Fruit fly (Drosophila melanogaster) whole organism, embryonic: ENCODE data around the gene CG33502.
A peak's percentile ranks its signal among the peaks of the same experiment; 100 is the strongest.

ENCODE experiments used
- B-H2 ChIP-seq: fragments of 200-800 bp; sonication (Bioruptor generic); optimal IDR thresholded peaks from 2 replicates; lab custom pipeline; 2018; ENCODE audit warnings: missing biosample characterization, mild to moderate bottlenecking, missing genetic modification characterization
- CG10147 ChIP-seq: fragments of 200-800 bp; sonication (Bioruptor generic); optimal IDR thresholded peaks from 2 replicates; lab custom pipeline; 2019; ENCODE audit warnings: missing biosample characterization, mild to moderate bottlenecking, missing genetic modification characterization, moderate library complexity
- CG10431 ChIP-seq: fragments of 200-800 bp; sonication (Bioruptor generic); optimal IDR thresholded peaks from 3 replicates; lab custom pipeline; 2018; ENCODE audit warnings: missing biosample characterization, mild to moderate bottlenecking, missing genetic modification characterization
- CG10565 ChIP-seq: fragments of 200-800 bp; sonication (Bioruptor generic); optimal IDR thresholded peaks from 3 replicates; lab custom pipeline; 2016; ENCODE audit warnings: missing biosample characterization, mild to moderate bottlenecking, missing genetic modification characterization
- CG11456 ChIP-seq: fragments of 200-800 bp; sonication (Bioruptor generic); IDR thresholded peaks from 3 replicates; pipeline ENCODE4 v1.3.6; 2022; ENCODE audit warnings: missing biosample characterization, missing genetic modification characterization
- CG12391 ChIP-seq: fragments of 200-800 bp; sonication (Bioruptor generic); optimal IDR thresholded peaks from 3 replicates; lab custom pipeline; 2018; ENCODE audit warnings: missing biosample characterization, mild to moderate bottlenecking, missing genetic modification characterization, moderate library complexity
- CG12659 ChIP-seq: fragments of 200-800 bp; sonication (Bioruptor generic); optimal IDR thresholded peaks from 3 replicates; lab custom pipeline; 2017; ENCODE audit warnings: mild to moderate bottlenecking, missing biosample characterization, missing genetic modification reagents, missing genetic modification characterization
- CG13624 ChIP-seq: fragments of 200-800 bp; sonication (Bioruptor generic); optimal IDR thresholded peaks from 2 replicates; lab custom pipeline; 2016; ENCODE audit warnings: missing biosample characterization, missing genetic modification characterization
- CG15514 ChIP-seq: fragments of 200-800 bp; sonication (Bioruptor generic); optimal IDR thresholded peaks from 3 replicates; lab custom pipeline; 2017; ENCODE audit warnings: missing biosample characterization, missing genetic modification characterization, mild to moderate bottlenecking, moderate library complexity, missing genetic modification reagents
- CG17186 ChIP-seq: fragments of 200-800 bp; sonication (Bioruptor generic); optimal IDR thresholded peaks from 3 replicates; lab custom pipeline; 2017; ENCODE audit warnings: missing biosample characterization, missing genetic modification reagents, missing genetic modification characterization
- CG17359 ChIP-seq: fragments of 200-800 bp; sonication (Bioruptor generic); optimal IDR thresholded peaks from 3 replicates; lab custom pipeline; 2018; ENCODE audit warnings: missing biosample characterization, mild to moderate bottlenecking, missing genetic modification characterization, moderate library complexity
- CG18011 ChIP-seq: fragments of 200-800 bp; sonication (Bioruptor generic); optimal IDR thresholded peaks from 2 replicates; lab custom pipeline; 2017; ENCODE audit warnings: missing biosample characterization, missing genetic modification characterization, mild to moderate bottlenecking, moderate library complexity, missing genotype
- CG18599 ChIP-seq: fragments of 200-800 bp; sonication (Bioruptor generic); optimal IDR thresholded peaks from 3 replicates; lab custom pipeline; 2017; ENCODE audit warnings: missing biosample characterization, missing genetic modification characterization, mild to moderate bottlenecking, moderate library complexity, missing genetic modification reagents
- CG2199 ChIP-seq: fragments of 200-800 bp; sonication (Bioruptor generic); IDR thresholded peaks from 3 replicates; pipeline ENCODE4 v1.3.6; 2022; ENCODE audit warnings: missing biosample characterization, missing genetic modification characterization
- CG30020 ChIP-seq: fragments of 200-800 bp; optimal IDR thresholded peaks from 2 replicates; lab custom pipeline; 2019; ENCODE audit warnings: missing biosample characterization, mild to moderate bottlenecking, missing genetic modification characterization, moderate library complexity
- CG30403 ChIP-seq: fragments of 200-800 bp; sonication (Bioruptor generic); optimal IDR thresholded peaks from 3 replicates; lab custom pipeline; 2016; ENCODE audit warnings: missing biosample characterization, missing genetic modification characterization
- CG31365 ChIP-seq: fragments of 200-800 bp; sonication (Bioruptor generic); optimal IDR thresholded peaks from 2 replicates; lab custom pipeline; 2018; ENCODE audit warnings: missing biosample characterization, mild to moderate bottlenecking, missing genetic modification characterization
- CG4328 ChIP-seq: fragments of 200-800 bp; sonication (Bioruptor generic); optimal IDR thresholded peaks from 3 replicates; lab custom pipeline; 2017; ENCODE audit warnings: missing biosample characterization, missing genetic modification reagents, missing genetic modification characterization
- CG4360 ChIP-seq: fragments of 200-800 bp; sonication (Bioruptor generic); IDR thresholded peaks from 2 replicates; pipeline ENCODE4 v1.3.6; 2022; ENCODE audit warnings: missing biosample characterization, missing genetic modification characterization
- CG6689 ChIP-seq: fragments of 200-800 bp; sonication (Bioruptor generic); IDR thresholded peaks from 2 replicates; pipeline ENCODE4 v1.3.6; 2022; ENCODE audit warnings: missing biosample characterization, missing genetic modification characterization
- CG6765 ChIP-seq: fragments of 200-800 bp; sonication (Bioruptor generic); optimal IDR thresholded peaks from 3 replicates; lab custom pipeline; 2017; ENCODE audit warnings: missing biosample characterization, mild to moderate bottlenecking, missing genetic modification characterization
- CG7271 ChIP-seq: fragments of 200-800 bp; sonication (Bioruptor generic); optimal IDR thresholded peaks from 2 replicates; lab custom pipeline; 2018; ENCODE audit warnings: missing biosample characterization, mild to moderate bottlenecking, missing genetic modification characterization, moderate library complexity
- CG7357 ChIP-seq: fragments of 200-800 bp; sonication (Bioruptor generic); IDR thresholded peaks from 3 replicates; pipeline ENCODE4 v1.3.6; 2022; ENCODE audit warnings: missing biosample characterization, missing genetic modification characterization
- CG8765 ChIP-seq: fragments of 200-800 bp; sonication (Bioruptor generic); IDR thresholded peaks from 2 replicates; pipeline ENCODE4 v1.3.6; 2022; ENCODE audit warnings: missing biosample characterization, missing genetic modification characterization
- CG9215 ChIP-seq: fragments of 200-800 bp; sonication (Bioruptor generic); IDR thresholded peaks from 2 replicates; pipeline ENCODE4 v1.3.6; 2022; ENCODE audit warnings: missing biosample characterization, missing genetic modification characterization
- CG9727 ChIP-seq: fragments of 200-800 bp; sonication (Bioruptor generic); optimal IDR thresholded peaks from 3 replicates; lab custom pipeline; 2017; ENCODE audit warnings: missing biosample characterization, mild to moderate bottlenecking, missing genetic modification characterization
- CTCF ChIP-seq: fragments of 200-800 bp; sonication (Bioruptor generic); optimal IDR thresholded peaks from 2 replicates; lab custom pipeline; 2017; ENCODE audit warnings: missing biosample characterization, mild to moderate bottlenecking, missing genetic modification characterization, moderate library complexity
- Dbx ChIP-seq: fragments of 200-800 bp; sonication (Bioruptor generic); IDR thresholded peaks from 3 replicates; pipeline ENCODE4 v1.3.6; 2022; ENCODE audit warnings: missing biosample characterization, missing genetic modification characterization
- Hmr ChIP-seq: fragments of 200-800 bp; sonication (Bioruptor generic); optimal IDR thresholded peaks from 3 replicates; lab custom pipeline; 2017; ENCODE audit warnings: mild to moderate bottlenecking, missing biosample characterization, missing genetic modification reagents, missing genetic modification characterization
- Usf ChIP-seq: fragments of 200-800 bp; sonication (Bioruptor generic); optimal IDR thresholded peaks from 2 replicates; lab custom pipeline; 2017; ENCODE audit warnings: missing genotype, missing biosample characterization, missing genetic modification characterization
- amos ChIP-seq: fragments of 200-800 bp; sonication (Bioruptor generic); IDR thresholded peaks from 2 replicates; pipeline ENCODE4 v1.3.6; 2022; ENCODE audit warnings: missing biosample characterization, missing genetic modification characterization; ENCODE audit not compliant: partially characterized antibody
- bab2 ChIP-seq: fragments of 200-800 bp; sonication (Bioruptor generic); optimal IDR thresholded peaks from 2 replicates; lab custom pipeline; 2016; ENCODE audit warnings: missing biosample characterization, missing genetic modification characterization
- chm ChIP-seq: fragments of 200-800 bp; sonication (Bioruptor generic); IDR thresholded peaks from 2 replicates; pipeline ENCODE4 v1.3.6; 2022; ENCODE audit warnings: missing biosample characterization, missing genetic modification characterization
- crc ChIP-seq: fragments of 200-800 bp; sonication (Bioruptor generic); optimal IDR thresholded peaks from 2 replicates; lab custom pipeline; 2016; ENCODE audit warnings: missing biosample characterization, missing genetic modification characterization
- crp ChIP-seq, 2 experiments: fragments of 200-800 bp; sonication (Bioruptor generic); optimal IDR thresholded peaks; 2 replicates in 1 of 2; 3 replicates in 1 of 2; lab custom pipeline; 2017; ENCODE audit warnings: missing biosample characterization in 2 of 2, missing genetic modification characterization in 2 of 2, mild to moderate bottlenecking in 1 of 2, moderate library complexity in 1 of 2
- cwo ChIP-seq: fragments of 200-800 bp; sonication (Bioruptor generic); optimal IDR thresholded peaks from 3 replicates; lab custom pipeline; 2017; ENCODE audit warnings: missing biosample characterization, missing genetic modification characterization, mild to moderate bottlenecking, moderate library complexity, missing genetic modification reagents
- dmrt11E ChIP-seq: fragments of 200-800 bp; sonication (Bioruptor generic); optimal IDR thresholded peaks from 3 replicates; lab custom pipeline; 2018; ENCODE audit warnings: missing biosample characterization, mild to moderate bottlenecking, missing genetic modification characterization, moderate library complexity
- grau ChIP-seq: fragments of 200-800 bp; optimal IDR thresholded peaks from 3 replicates; lab custom pipeline; 2019; ENCODE audit warnings: missing biosample characterization, mild to moderate bottlenecking, missing genetic modification characterization, moderate library complexity
- ind ChIP-seq: fragments of 200-800 bp; sonication (Bioruptor generic); optimal IDR thresholded peaks from 3 replicates; lab custom pipeline; 2016; ENCODE audit warnings: missing biosample characterization, missing genetic modification characterization
- lola ChIP-seq, 3 experiments: fragments of >200 bp in 2 of 3; fragments of 200-800 bp in 1 of 3; sonication (Bioruptor generic) in 1 of 3; optimal IDR thresholded peaks; 2 replicates each; lab custom pipeline; 2017 to 2019; ENCODE audit warnings: missing biosample characterization in 3 of 3, missing genetic modification characterization in 3 of 3, mild to moderate bottlenecking in 1 of 3, moderate library complexity in 1 of 3
- nmo ChIP-seq: fragments of 200-800 bp; sonication (Bioruptor generic); optimal IDR thresholded peaks from 2 replicates; lab custom pipeline; 2018; ENCODE audit warnings: missing biosample characterization, mild to moderate bottlenecking, missing genetic modification characterization, moderate library complexity
- nom ChIP-seq: fragments of 200-800 bp; sonication (Bioruptor generic); optimal IDR thresholded peaks from 2 replicates; lab custom pipeline; 2017; ENCODE audit warnings: missing biosample characterization, missing genetic modification characterization, mild to moderate bottlenecking, moderate library complexity, missing genetic modification reagents
- otp ChIP-seq: fragments of 200-800 bp; sonication (Bioruptor generic); IDR thresholded peaks from 3 replicates; pipeline ENCODE4, ENCODE4 v1.3.6; 2022; ENCODE audit warnings: missing biosample characterization, missing genetic modification characterization
- p53 ChIP-seq: fragments of 200-800 bp; sonication (Bioruptor generic); optimal IDR thresholded peaks from 2 replicates; lab custom pipeline; 2016; ENCODE audit warnings: missing biosample characterization, missing genetic modification characterization
- sens ChIP-seq: fragments of 200-800 bp; sonication (Bioruptor generic); peaks from one replicate; lab custom pipeline; 2016; ENCODE audit warnings: missing biosample characterization, missing genetic modification characterization
- slou ChIP-seq: fragments of 200-800 bp; sonication (Bioruptor generic); optimal IDR thresholded peaks from 3 replicates; lab custom pipeline; 2016; ENCODE audit warnings: missing biosample characterization, missing genetic modification characterization
- so ChIP-seq: fragments of 200-800 bp; sonication (Bioruptor generic); IDR thresholded peaks from 3 replicates; pipeline ENCODE4 v1.3.6; 2022; ENCODE audit warnings: missing biosample characterization, missing genetic modification characterization
- stc ChIP-seq: fragments of 200-800 bp; sonication (Bioruptor generic); IDR thresholded peaks from 2 replicates; pipeline ENCODE4 v1.3.6; 2022; ENCODE audit warnings: missing biosample characterization, missing genetic modification characterization
- toy ChIP-seq: fragments of 200-800 bp; sonication (Bioruptor generic); IDR thresholded peaks from 2 replicates; pipeline ENCODE4 v1.3.6; 2022; ENCODE audit warnings: missing biosample characterization, missing genetic modification characterization

Gene CG33502

DNA sequence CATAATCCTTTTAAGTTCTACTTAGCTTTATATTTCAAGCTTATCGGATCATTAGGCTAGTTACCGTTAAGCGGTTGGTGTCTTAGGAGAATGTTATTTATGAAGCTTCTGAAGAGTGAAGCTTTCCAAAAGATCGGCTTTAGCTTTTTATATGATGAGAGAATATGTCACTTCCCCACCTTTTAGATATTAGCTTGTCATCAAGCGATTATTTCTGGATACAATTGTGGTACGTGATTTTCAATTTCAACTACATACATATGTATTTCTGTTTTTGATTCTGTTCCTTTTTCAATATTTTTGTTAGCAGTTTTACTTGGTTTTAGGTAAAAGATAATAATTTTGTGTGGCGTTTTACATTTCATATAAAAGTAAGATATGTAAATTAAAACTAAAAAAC, 21.5 kb upstream of the CG33502 start (continued):
- no peak for TF ChIP-seq cwo (GFP tag; lab: Kevin White, UChicago)
- TF ChIP-seq sens: no peak
- peak; percentile 62 for TF ChIP-seq CG30020 (tag; lab: Kevin White, UChicago)
- no peak for TF ChIP-seq CG10147 (GFP tag; lab: Kevin White, UChicago)
- TF ChIP-seq chm (GFP tag; lab: Robert Waterston, UW): no peak
- no peak for TF ChIP-seq CG10565 (GFP tag; lab: Kevin White, UChicago)
- no peak for TF ChIP-seq CG6689 (GFP tag; lab: Robert Waterston, UW)
- no peak for TF ChIP-seq CG4328 (GFP tag; lab: Kevin White, UChicago)
- TF ChIP-seq CG7271 (tag; lab: Kevin White, UChicago): no peak
- TF ChIP-seq lola (GFP tag; optimal IDR thresholded peaks at IDR 0.05; lab: Kevin White, UChicago): peak in 1 of 3 experiments; percentile 45
- no peak for TF ChIP-seq CG9215 (GFP tag; lab: Robert Waterston, UW)
- no peak for TF ChIP-seq B-H2 (GFP tag; lab: Kevin White, UChicago)
- no peak for TF ChIP-seq grau (tag; lab: Kevin White, UChicago)
- TF ChIP-seq bab2 (GFP tag; lab: Kevin White, UChicago): no peak
- no peak for TF ChIP-seq p53
- peak; percentile 12 for TF ChIP-seq Hmr (GFP tag; lab: Kevin White, UChicago)
- TF ChIP-seq amos: no peak
- 0 out of 3 replicates have a peak, but pooled peaks have one; percentile 26 for TF ChIP-seq CG7357 (GFP tag; lab: Robert Waterston, UW)
- TF ChIP-seq CG17359 (tag; lab: Kevin White, UChicago): no peak

DNA sequence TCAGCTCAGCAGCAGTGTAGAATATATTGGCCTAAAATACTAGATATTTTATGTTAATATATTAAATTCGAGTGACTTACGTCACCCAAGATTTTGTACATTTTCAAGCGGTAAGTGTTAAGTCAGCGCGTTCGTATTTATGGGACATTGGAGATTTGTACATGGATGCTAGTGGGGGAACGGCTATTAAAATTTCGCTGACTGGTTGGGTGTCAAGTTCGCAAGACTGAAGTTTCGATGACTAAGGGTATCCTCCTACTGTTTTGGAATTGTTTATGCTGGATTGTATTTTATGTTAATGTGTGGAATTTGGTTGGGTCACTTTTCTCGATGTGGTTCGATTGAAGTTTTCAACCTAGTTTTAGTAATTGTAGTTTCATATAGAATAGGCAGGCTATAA, 20.9 kb upstream of the CG33502 start:
- TF ChIP-seq CG2199 (0 out of 3 replicates have a peak, but pooled peaks have one; percentile 30), CG15514 (GFP tag; lab: Kevin White, UChicago) (no peak)

- TF ChIP-seq CTCF (GFP tag; lab: Kevin White, UChicago) (peak; percentile 13), CG18011 (GFP tag; lab: Kevin White, UChicago) (no peak), CG11456 (GFP tag; lab: Robert Waterston, UW) (no peak), dmrt11E (peak; percentile 82), toy (GFP tag; lab: Robert Waterston, UW) (no peak), otp (GFP tag; lab: Robert Waterston, UW) (no peak), CG4360 (GFP tag; lab: Robert Waterston, UW) (no peak), Usf (GFP tag; lab: Kevin White, UChicago) (no peak), CG12659 (GFP tag; lab: Kevin White, UChicago) (peak; percentile 63), nmo (GFP tag; lab: Kevin White, UChicago) (peak; percentile 85), crc (GFP tag; lab: Kevin White, UChicago) (peak; percentile 30), CG9727 (GFP tag; lab: Kevin White, UChicago) (no peak), CG30403 (peak; percentile 73), CG10431 (GFP tag; lab: Kevin White, UChicago) (no peak), CG6765 (GFP tag; lab: Kevin White, UChicago) (no peak), slou (no peak), CG12391 (tag; lab: Kevin White, UChicago) (peak; percentile 79), CG13624 (GFP tag; lab: Kevin White, UChicago) (peak; percentile 45), so (GFP tag; lab: Robert Waterston, UW) (no peak), CG17186 (GFP tag; lab: Kevin White, UChicago) (peak; percentile 44), Dbx (no peak), crp (GFP tag; optimal IDR thresholded peaks at IDR 0.05; lab: Kevin White, UChicago) (no peak), CG31365 (tag; lab: Kevin White, UChicago) (peak; percentile 46), ind (peak; percentile 62), CG7357 (GFP tag; lab: Robert Waterston, UW) (no peak), CG8765 (no peak; the same call in 1 of the 2 replicates), nom (peak; percentile 62), stc (GFP tag; lab: Robert Waterston, UW) (no peak), CG18599 (no peak)
Observed at dm6 chrX:21631452-21631851, 20.1 kb upstream of the CG33502 start.
